Worm (Caenorhabditis elegans) whole organism, L1 larva: Measurements from ENCODE around the gene fbxa-218.

ENCODE experiments used
- aha-1 ChIP-seq: fragments of 150-350 bp; optimal IDR thresholded peaks from 2 replicates; lab custom pipeline; 2014; ENCODE audit warnings: missing biosample characterization, missing genetic modification characterization
- ama-1 ChIP-seq: fragments of 150-350 bp; optimal IDR thresholded peaks from 2 replicates; lab custom pipeline; 2014
- grh-1 ChIP-seq: fragments of 200-800 bp; sonication (Bioruptor generic); IDR thresholded peaks from 2 replicates; pipeline ENCODE4 v1.3.6; 2022; ENCODE audit warnings: missing genetic modification reagents, missing genetic modification characterization, missing compliant biosample characterization
- isw-1 ChIP-seq: fragments of 200-800 bp; sonication (Bioruptor generic); IDR thresholded peaks from 2 replicates; pipeline ENCODE4 v1.3.6; 2022; ENCODE audit warnings: missing genetic modification characterization, missing compliant biosample characterization
- lin-13 ChIP-seq: fragments of 150-350 bp; optimal IDR thresholded peaks from 2 replicates; lab custom pipeline; 2014; ENCODE audit warnings: missing biosample characterization, missing genetic modification reagents, missing genetic modification characterization
- lin-15B ChIP-seq: fragments of 150-350 bp; sonication (generic microtip); optimal IDR thresholded peaks from 3 replicates; lab custom pipeline; 2014; ENCODE audit warnings: missing biosample characterization, missing genetic modification characterization
- mep-1 ChIP-seq: fragments of 150-350 bp; optimal IDR thresholded peaks from 2 replicates; lab custom pipeline; 2014; ENCODE audit warnings: missing biosample characterization, missing genetic modification characterization
- pag-3 ChIP-seq: sonication (generic microtip); optimal IDR thresholded peaks from 2 replicates; lab custom pipeline; 2017; ENCODE audit warnings: missing genetic modification characterization, mild to moderate bottlenecking, missing compliant biosample characterization, antibody characterized with exemption, borderline replicate concordance; ENCODE audit not compliant: insufficient read depth
- rnt-1 ChIP-seq: sonication (generic microtip); optimal IDR thresholded peaks from 2 replicates; lab custom pipeline; 2016; ENCODE audit warnings: mild to moderate bottlenecking, missing genetic modification characterization, moderate library complexity, missing compliant biosample characterization
- zag-1 ChIP-seq: fragments of 150-350 bp; optimal IDR thresholded peaks from 2 replicates; lab custom pipeline; 2014; ENCODE audit warnings: missing biosample characterization, missing genetic modification characterization

- no peak for TF ChIP-seq grh-1 (GFP tag; lab: Robert Waterston, UW)
- no peak for TF ChIP-seq rnt-1 (tag; lab: Kevin White, UChicago)
- no peak for TF ChIP-seq ama-1 (lab: Kevin White, UChicago)
- no peak for TF ChIP-seq aha-1 (tag; lab: Kevin White, UChicago)
- no peak for TF ChIP-seq lin-15B
- TF ChIP-seq zag-1 (tag; lab: Kevin White, UChicago), result no peak
- TF ChIP-seq lin-13, result no peak
- TF ChIP-seq mep-1, result no peak
- TF ChIP-seq isw-1, result no peak
- no peak for TF ChIP-seq pag-3
These were observed 48.1 kb downstream of the fbxa-218 start, which contains the start of gene arrd-16 for ce11 chrIII:12484432-12484831.
